Fruit fly (Drosophila melanogaster): ENCODE results near the gene Cap-H2.

Cap-H2 gene

DNA sequence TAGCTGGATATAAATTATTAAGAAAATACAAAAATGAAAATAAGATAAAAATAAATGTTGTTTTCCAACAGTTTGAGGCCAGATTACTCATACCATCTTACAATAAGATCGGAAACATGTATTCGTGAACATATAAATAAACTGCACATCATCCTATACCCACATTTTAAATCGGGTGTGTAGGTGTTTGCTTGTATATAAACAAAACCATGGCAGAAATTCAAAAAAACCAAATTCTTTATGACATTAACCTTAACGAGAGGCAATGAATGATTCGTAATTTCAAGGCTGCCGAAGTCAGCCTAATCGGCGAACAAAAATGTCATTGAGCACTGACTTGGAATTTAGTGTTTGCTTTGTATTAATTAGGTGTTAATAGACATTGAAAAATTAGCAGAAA, 17.0 kb downstream of the Cap-H2 start:
- TF ChIP-seq ttk (optimal IDR thresholded peaks at IDR 0.05) (no peak), insv (optimal IDR thresholded peaks at IDR 0.05) (no peak), Myc (optimal IDR thresholded peaks at IDR 0.05) (no peak), psq (optimal IDR thresholded peaks at IDR 0.05) (no peak), Sin3A (optimal IDR thresholded peaks at IDR 0.05) (no peak), h (optimal IDR thresholded peaks at IDR 0.05) (no peak)

- TF ChIP-seq ttk (optimal IDR thresholded peaks at IDR 0.05), result no peak
- no peak for TF ChIP-seq psq (optimal IDR thresholded peaks at IDR 0.05)
- no peak for TF ChIP-seq insv (optimal IDR thresholded peaks at IDR 0.05)
- no peak for TF ChIP-seq h (optimal IDR thresholded peaks at IDR 0.05)
These were observed 18.2 kb downstream of the Cap-H2 start, which contains the start of gene Desi for dm6 chr3R:10779269-10779668. Desi (plus strand) TSS chr3R:10779569.

DNA sequence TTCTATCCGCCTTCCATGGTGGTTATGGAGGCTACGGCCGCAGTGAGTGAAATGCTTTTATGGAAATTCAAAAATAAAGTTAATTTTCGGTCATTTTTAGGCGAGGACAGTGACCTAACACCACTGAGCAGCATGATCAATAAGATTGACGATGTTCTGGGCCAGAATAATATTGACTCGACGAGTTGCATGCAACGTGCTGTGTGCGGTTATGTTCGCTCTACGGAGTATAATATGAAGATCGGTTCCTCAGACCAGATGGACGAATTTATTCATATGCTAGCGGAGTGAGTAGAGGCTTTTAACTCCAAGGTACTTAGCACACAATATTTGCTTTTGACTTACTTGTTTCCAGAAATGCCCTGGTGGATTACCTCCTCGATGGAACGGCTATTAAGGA, 19.1 kb downstream of the Cap-H2 start:
- no peak for TF ChIP-seq h (optimal IDR thresholded peaks at IDR 0.05)
- TF ChIP-seq Myc (optimal IDR thresholded peaks at IDR 0.05), result no peak
- no peak for TF ChIP-seq psq (optimal IDR thresholded peaks at IDR 0.05)
- no peak for TF ChIP-seq ttk (optimal IDR thresholded peaks at IDR 0.05)
- no peak for TF ChIP-seq insv (optimal IDR thresholded peaks at IDR 0.05)
- TF ChIP-seq Sin3A (optimal IDR thresholded peaks at IDR 0.05), result no peak

- no peak for TF ChIP-seq Sin3A (optimal IDR thresholded peaks at IDR 0.05)
- TF ChIP-seq Myc (optimal IDR thresholded peaks at IDR 0.05), result no peak
- no peak for TF ChIP-seq psq (optimal IDR thresholded peaks at IDR 0.05)
- no peak for TF ChIP-seq ttk (optimal IDR thresholded peaks at IDR 0.05)
These were observed 21.1 kb downstream of the Cap-H2 start, which contains the start of gene CG42633 for dm6 chr3R:10782167-10782566. CG42633 (minus strand) TSS chr3R:10782267.

DNA sequence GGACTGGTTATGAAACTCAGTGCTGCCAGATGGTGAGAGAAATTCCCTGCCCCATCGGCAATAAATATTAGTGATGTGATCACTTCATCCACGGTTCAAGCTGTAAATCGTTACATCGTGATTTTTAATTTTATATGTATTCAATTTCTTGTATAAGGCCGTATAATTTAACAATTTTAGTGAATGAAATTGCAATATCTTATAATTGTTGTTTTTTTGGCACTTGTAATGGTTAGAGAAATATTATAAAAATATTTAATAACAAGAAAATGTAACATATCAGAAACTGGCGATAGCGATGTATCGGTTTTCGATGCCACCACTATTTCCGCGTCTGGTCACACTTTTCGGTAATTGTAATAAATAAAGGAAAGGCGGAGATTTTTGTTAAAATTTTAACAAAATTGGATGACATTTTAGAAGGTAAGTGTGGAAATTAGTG, 23.0 kb downstream of the Cap-H2 start, which contains the start of the genes mRpL37 and Rbp1:
TSS of gene mRpL37 (minus strand) at position 35 of the 442 bp plus-strand sequence.
TSS of gene Rbp1 (plus strand) at position 326 of the 442 bp plus-strand sequence.
- TF ChIP-seq h (optimal IDR thresholded peaks at IDR 0.05) (no peak), insv (optimal IDR thresholded peaks at IDR 0.05) (no peak), psq (optimal IDR thresholded peaks at IDR 0.05) (no peak), Myc (optimal IDR thresholded peaks at IDR 0.05) (no peak), ttk (optimal IDR thresholded peaks at IDR 0.05) (no peak), Sin3A (optimal IDR thresholded peaks at IDR 0.05) (no peak)

DNA sequence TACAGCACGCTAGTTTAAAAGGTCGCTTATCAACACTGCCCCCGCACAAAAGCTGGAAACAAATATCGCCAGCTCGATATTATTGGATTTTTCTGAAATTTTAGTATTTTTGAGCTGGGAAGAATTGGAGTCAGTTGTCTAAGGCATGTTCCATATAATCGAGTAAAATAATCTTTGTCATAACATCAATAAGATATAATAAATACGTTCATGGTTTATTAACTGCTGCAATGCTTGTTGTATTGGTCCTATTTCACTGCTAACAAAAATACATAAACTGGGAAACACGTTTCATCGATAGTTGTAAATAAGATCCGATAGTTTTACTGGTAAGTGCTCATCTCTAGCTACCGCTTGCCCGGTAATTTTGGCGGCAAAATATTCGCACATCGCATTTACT, 27.1 kb downstream of the Cap-H2 start, which contains the start of the genes Art1 and Mcm5:
TSS of gene Art1 (minus strand) at position 41 of the 400 bp plus-strand sequence.
TSS of gene Mcm5 (plus strand) at position 339 of the 400 bp plus-strand sequence.
- no peak for TF ChIP-seq Sin3A (optimal IDR thresholded peaks at IDR 0.05)
- no peak for TF ChIP-seq psq (optimal IDR thresholded peaks at IDR 0.05)
- no peak for TF ChIP-seq insv (optimal IDR thresholded peaks at IDR 0.05)
- no peak for TF ChIP-seq Myc (optimal IDR thresholded peaks at IDR 0.05)
- TF ChIP-seq ttk (optimal IDR thresholded peaks at IDR 0.05), result no peak
- no peak for TF ChIP-seq h (optimal IDR thresholded peaks at IDR 0.05)

- TF ChIP-seq ttk (optimal IDR thresholded peaks at IDR 0.05) (no peak), Myc (optimal IDR thresholded peaks at IDR 0.05) (no peak), insv (optimal IDR thresholded peaks at IDR 0.05) (no peak), Sin3A (optimal IDR thresholded peaks at IDR 0.05) (no peak), psq (optimal IDR thresholded peaks at IDR 0.05) (no peak), h (optimal IDR thresholded peaks at IDR 0.05) (no peak)
These were observed 31.5 kb downstream of the Cap-H2 start, which contains the start of gene CG14687 for dm6 chr3R:10792604-10793003. CG14687 (plus strand) TSS chr3R:10792904.

- TF ChIP-seq Sin3A (optimal IDR thresholded peaks at IDR 0.05), result no peak
- TF ChIP-seq Myc (optimal IDR thresholded peaks at IDR 0.05), result no peak
- TF ChIP-seq ttk (optimal IDR thresholded peaks at IDR 0.05), result no peak
- TF ChIP-seq psq (optimal IDR thresholded peaks at IDR 0.05), result no peak
- no peak for TF ChIP-seq insv (optimal IDR thresholded peaks at IDR 0.05)
- no peak for TF ChIP-seq h (optimal IDR thresholded peaks at IDR 0.05)
These were observed 42.7 kb downstream of the Cap-H2 start, which contains the start of gene CG14692 for dm6 chr3R:10803855-10804254. CG14692 (minus strand) TSS chr3R:10803955.

DNA sequence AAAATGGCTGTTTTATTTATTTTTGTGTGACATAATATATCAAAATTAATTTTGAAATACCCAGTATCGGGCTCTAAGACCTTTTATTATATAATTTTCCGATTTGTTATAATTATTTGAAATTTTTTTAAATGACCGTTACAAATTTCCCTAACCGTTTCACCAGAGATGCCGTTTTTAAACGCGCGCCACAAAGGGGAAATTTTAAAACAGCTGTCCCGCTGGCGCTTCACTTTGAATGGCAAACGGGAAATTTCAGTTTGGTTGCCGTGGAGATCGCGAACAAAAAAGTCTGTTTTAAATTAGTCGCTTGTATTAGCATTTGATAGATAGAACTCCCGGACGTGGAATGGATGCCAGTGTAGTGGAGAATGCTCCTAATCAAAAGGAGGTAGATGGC, 53.9 kb downstream of the Cap-H2 start, which contains the start of the genes CG14693 and TTLL15:
TSS of gene CG14693 (minus strand) at position 16 of the 400 bp plus-strand sequence.
TSS of gene TTLL15 (plus strand) at position 257 of the 400 bp plus-strand sequence.
- TF ChIP-seq h (optimal IDR thresholded peaks at IDR 0.05), result no peak

Measured in Kc167 (cell line).